Fruit fly (Drosophila melanogaster) ovary, adult (tissue): ENCODE data around the gene CG14257.
A peak's percentile ranks its signal among the peaks of the same experiment; 100 is the strongest.

ENCODE experiments used
- CG17801 ChIP-seq: fragments of 200-800 bp; optimal IDR thresholded peaks from 2 replicates; lab custom pipeline; 2019; ENCODE audit warnings: missing biosample characterization, mild to moderate bottlenecking, missing genetic modification characterization, moderate library complexity; ENCODE audit not compliant: partially characterized antibody

Gene CG14257

DNA sequence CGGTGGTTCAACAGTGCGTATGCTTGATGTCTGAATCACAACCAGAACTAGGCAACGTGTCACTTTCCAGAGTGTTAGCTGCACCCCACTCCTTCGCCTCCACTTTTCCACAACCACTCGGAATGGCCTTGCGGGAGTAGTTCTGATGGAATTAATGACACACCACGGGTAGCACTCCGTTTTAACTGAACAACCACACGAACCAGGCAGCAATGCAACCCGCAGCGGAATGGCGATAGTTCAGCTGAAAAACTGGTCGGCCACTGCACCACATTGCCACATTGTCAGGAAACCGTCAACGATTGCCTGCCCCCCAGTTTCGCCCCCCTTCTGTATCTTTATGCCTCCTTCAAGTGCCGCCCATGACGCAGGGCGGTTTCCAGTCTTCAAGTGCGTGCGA is 11.9 kb downstream of the CG14257 start, which contains the start of gene Cpr97Ea:
TSS of gene Cpr97Ea (minus strand) at position 230 of the 400 bp plus-strand sequence.
- no peak for TF ChIP-seq CG17801

DNA sequence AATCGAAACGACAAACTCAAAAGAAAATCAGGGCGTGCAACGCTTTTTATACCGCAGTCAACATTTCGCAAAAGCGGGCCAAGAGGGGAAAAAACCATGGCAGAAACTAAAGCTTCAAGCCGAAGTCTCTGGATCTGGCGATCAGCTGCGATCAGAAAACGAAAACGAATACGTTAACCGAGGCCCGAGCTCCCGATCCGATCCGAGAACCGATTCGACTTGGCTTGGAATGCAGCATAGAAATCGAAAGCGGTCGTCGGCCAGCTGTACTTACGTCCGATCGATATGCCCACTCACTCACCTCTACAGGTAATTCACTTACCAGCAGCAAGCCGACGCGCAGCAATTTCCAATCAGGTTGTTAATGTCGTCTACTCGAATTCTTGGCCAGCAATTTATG is 15.4 kb downstream of the CG14257 start, which contains the start of gene Cpr97Eb:
TSS of gene Cpr97Eb (minus strand) at position 25 of the 400 bp plus-strand sequence.
- no peak for TF ChIP-seq CG17801

DNA sequence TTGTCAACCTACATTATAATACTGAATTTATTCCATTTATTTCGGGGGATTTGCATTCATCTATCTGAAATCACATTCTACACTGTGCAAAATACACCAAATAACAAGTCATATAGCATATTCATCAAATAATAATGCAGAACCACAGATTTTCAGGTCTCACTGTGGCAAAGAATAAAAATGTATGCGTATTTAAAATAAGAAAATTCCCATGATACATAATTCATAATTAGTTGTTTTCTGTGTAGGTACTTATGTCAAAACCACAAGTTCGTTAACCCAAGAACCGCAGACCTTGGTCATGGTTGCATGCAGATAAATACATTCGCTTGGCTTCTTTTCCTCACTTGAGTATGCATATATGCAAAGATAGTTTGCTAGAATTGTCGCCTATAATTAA is 16.6 kb downstream of the CG14257 start:
- no peak for TF ChIP-seq CG17801

DNA sequence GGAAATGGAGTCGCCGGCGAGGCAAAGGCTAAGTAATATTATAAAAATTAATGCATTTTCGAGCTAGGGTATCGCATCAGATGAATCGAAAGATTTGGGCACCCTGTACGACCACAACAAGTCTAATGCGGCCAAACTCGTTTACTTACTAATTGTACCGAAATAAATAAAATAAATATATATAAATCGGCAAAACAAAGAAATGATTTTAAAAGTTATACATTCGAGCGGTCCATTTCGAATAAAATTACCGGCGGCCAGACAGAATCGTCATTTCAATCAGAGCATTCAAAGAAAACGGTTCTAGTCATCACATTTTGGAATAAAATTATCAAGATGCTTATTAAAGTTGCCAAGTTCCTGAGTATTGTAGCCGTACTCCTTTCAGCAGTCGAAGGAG is 17.2 kb downstream of the CG14257 start, which contains the start of gene CG14258:
TSS of gene CG14258 (plus strand) at position 301 of the 400 bp plus-strand sequence.
- no peak for TF ChIP-seq CG17801

DNA sequence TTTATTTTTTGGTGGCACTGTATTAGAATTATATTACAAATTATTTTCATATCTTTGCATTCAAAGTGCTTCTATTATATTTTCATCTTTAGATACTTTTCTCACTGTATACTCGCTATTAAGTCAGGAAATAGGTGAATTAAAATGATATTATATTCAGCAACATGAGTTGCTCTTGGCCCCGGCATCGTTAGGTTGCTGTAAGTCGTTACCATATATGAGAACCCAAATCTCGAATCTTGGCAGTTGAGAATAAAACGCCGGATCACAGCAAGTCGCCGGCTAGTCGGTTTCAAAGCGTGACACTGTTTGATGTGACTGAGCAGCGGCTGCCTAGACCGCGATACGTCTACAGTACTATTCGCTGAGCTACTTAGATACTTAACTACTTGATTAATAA is 18.6 kb downstream of the CG14257 start, which contains the start of gene CG14259:
TSS of gene CG14259 (plus strand) at position 301 of the 400 bp plus-strand sequence.
- no peak for TF ChIP-seq CG17801

DNA sequence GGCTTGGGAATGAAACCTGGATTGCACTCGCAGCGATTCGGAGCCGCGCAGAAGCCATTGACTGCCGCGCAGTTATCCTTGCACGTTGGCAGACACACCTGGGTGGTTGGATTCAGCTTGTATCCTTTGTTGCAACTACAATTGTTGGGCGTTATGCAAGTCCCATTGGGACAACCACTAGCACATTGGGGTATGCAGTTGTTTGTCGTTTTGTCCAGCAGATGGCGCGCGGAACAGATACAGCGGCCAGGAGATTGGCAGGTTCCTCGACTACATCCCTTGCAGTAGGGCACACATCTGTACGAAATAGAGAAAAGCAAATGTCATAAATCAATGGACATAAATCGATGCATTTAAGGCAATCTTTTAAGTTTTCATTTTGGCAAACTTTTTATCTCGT is 23.0 kb downstream of the CG14257 start:
- no peak for TF ChIP-seq CG17801

DNA sequence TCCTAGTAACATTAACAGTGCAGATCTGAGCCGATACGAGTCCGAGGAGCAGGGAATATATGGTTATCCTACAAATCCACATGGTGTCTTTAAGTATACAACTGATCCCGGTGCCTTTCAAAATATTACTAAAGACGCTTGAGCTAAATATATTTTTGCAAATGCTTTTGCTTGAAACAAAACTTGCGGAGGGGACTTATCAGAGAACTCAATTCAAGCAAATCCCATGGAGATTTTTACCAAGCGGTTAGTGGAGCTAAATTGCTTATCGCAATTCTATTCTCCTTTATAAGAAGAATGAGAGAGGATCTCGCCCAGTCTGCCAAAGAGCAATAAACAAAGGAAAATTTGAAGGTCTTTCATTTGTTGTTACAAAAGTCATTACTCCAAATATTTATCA is 23.9 kb downstream of the CG14257 start, which contains the start of gene eater:
TSS of gene eater (minus strand) at position 101 of the 400 bp plus-strand sequence.
- TF ChIP-seq CG17801, result no peak

DNA sequence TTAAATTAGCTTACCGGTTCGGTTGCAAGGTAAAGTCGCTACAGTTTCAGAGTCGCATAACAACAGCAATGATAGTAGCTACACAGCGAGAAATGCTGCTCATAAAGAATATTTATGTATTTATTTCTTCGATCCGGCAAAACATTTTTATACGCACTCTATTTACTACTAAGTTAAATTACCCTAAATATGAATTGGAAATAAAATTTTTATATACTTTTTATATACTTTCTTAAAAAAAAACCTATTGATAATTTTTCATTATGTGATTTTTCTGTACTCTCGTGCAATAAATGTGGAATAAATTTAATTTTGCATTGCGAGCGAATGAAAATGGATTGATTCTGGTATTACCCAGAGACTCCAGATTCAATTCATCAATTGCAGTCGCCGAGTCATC is 25.3 kb downstream of the CG14257 start, which contains the start of gene Jhbp11:
TSS of gene Jhbp11 (plus strand) at position 301 of the 400 bp plus-strand sequence.
- no peak for TF ChIP-seq CG17801

DNA sequence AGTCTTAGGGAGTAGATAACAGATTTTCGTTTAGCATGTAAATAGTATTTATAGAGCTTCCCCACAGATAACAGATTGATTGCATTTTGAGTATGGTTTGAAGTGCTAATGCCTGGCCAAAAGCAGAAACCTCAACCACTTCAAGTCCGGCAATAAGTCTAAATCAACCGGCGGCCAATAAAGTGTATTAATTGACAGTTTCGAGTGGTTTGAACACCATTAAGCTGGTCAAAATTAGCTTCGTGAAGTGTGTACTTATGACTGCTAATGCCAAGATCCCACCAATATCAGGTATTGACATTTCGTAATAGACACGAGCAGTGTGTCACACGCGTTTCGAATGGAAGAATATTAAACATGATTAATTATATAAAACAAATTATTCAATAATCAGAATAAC is 29.8 kb downstream of the CG14257 start:
- no peak for TF ChIP-seq CG17801

DNA sequence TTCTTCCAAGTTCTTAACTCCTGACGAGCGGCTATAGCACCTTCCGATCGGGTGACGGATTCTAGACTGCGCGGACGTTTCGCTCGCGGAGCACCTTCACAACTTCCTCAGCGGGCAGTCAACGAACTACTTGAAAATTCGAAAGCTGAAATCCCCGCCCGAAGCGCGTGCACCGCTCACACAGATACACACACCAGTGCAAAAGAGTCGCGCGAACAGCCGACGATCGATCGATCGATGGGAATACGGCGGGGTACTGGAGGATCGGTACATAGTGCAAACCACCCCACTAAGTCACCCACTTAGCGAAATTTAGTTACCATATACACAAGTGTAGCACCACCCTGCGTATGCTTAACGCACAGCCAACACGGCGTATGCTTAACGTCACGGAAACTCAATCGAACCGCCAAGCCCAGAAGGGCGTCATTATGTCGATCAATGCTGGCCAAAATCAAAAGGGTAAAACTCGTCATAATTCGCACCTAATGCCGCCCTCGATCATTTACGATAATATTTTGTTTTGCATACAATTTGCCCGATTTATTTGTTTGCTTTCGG is 30.5 kb downstream of the CG14257 start, which contains the start of gene CAH9:
TSS of gene CAH9 (minus strand) at position 51 of the 561 bp plus-strand sequence.
- TF ChIP-seq CG17801, result no peak

DNA sequence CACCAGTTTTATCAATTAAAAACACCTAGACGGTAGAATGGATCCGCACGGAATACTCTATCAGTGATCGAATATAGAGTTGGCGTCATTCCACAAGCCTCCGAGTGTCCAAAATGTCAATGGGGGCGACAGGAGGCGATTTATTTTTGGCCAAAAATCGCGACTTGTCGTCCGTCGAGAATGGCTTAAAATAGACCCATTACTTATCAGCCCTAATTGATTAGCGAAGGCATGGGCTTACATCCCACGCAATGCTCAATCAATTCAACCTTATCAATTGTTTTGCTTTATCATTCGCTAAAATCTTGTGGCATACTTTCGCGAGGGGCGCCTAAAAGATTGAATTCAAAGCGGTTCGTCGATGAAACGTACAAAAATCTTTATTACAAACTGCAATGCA is 32.4 kb downstream of the CG14257 start:
- no peak for TF ChIP-seq CG17801

DNA sequence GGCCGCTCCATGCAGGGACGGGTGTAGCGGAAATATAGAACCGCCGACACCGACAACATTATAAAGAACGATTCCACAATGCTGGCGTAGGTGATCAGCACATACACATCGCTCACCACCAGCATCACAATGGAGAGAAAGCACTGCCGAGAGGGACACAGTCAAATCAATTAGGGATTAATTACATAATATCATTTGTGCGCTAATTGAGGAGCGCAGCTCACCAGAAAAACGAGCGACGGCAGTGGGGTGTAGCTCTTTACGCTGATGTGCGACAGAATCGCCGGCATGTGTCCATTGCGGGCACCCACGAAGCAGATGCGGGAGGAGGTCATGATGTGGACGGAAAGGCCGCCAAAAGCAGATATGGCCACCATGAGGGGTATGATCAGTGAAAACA is 33.8 kb downstream of the CG14257 start:
- TF ChIP-seq CG17801, result no peak

DNA sequence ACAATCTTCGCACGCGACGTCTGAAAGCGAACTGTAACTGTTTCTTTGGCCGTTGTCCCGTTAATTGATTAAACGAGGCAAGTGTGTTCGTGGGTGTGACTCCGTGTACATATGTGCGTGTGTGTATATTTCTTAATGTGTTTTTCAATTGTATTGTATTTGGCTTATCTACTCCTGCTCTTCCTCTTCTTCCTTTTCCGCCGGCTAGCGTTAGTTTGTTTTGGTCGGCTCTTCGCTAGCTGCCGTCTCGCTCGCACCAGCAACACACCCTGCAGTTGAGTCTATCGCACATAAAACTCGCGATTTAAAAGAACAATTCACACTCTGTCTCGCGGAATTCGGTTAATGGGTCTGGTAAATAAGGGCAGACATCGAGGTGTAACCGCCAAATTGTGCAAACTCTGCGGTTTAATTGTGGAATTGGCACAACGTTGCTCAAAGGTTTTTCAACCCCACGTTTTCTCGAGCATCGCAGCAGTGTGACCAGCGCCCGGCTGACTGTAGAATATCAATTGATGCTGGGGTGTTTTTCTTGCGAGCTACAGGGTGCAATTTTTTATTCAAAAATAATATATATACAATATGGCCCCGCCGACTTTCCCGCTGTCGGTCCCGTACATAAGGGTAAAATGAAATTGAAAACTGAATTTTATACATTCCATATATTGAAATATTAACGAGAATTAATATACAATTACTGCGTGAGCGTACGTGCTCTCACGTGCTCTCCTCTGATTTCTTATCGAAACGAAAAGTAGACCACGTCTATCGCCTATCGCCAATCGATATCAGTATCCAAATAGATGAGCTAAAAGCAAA is 36.3 kb downstream of the CG14257 start, which contains the start of the genes gb and CG5815:
TSS of gene gb (minus strand) at position 487 of the 819 bp plus-strand sequence.
TSS of gene CG5815 (plus strand) at position 783 of the 819 bp plus-strand sequence.
- peak; percentile 93 for TF ChIP-seq CG17801

DNA sequence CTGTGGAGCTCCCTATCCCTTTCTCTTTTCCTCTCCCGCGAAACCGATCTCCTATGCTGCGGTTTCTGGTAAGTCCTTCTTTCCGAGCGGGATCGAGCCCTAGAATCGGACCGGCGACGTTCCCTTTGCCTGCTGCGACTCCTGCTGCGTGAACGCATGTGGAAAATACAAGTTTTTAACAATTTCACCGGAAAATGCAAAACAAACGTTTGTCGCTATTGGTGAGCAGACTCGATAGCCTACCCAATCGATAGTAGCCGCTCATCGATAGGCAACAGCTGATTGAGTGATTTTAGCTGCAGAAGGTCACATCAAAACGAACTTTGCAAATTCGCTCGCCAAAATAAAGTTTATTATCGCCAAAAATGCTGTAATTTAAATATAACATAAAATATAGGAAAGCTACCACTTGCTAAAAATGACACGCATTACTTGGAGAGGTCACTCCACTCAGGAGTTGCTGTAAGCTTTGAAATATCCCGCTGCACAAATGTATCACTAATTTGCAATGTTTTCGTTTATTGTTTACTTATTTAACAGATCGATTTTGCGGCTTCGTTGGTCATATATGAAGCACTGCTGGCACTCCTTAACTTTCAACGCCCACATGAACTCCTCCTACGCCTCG is 40.9 kb downstream of the CG14257 start, which contains the start of the genes CG6066 and CG5880:
TSS of gene CG6066 (minus strand) at position 243 of the 628 bp plus-strand sequence.
TSS of gene CG5880 (plus strand) at position 281 of the 628 bp plus-strand sequence.
- no peak for TF ChIP-seq CG17801

DNA sequence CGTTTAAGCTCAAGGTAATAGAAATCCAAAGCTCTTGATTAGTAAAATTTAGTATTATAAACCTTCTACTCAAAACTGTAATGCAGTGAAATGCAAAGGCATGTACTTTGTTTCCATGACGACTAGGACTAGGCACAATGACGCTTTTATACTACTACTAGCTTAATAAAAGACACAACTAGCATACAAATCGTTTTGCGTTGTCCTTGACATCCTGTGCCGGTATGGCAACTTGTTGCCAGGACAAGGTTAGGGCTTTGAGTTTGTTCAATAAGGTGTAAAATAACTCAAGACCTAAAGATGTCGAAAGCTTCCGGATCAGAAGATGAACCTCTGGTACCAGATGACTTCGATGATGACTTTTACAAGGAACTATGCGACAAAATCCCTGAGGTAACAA is 42.7 kb downstream of the CG14257 start, which contains the start of gene CG5882:
TSS of gene CG5882 (plus strand) at position 301 of the 400 bp plus-strand sequence.
- no peak for TF ChIP-seq CG17801

DNA sequence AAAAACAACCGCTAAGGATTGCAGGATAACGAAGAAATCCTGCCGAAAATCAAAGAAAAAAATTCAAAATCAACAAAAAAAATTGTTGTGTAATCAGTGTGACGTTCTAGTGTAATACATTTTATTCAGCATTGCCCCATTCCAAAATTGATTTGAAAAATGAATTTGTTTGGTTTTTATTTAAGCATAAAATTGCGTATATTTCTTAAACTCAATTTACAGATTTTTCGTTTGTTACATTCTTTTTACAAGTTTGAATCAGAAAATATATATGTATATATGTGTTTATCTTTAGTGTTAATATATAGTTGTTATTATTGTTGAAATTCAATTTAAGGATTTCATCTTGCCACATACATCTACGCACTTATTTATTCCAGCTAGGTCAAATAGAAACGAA is 48.9 kb downstream of the CG14257 start, which contains the start of gene CG6059:
TSS of gene CG6059 (minus strand) at position 101 of the 400 bp plus-strand sequence.
- TF ChIP-seq CG17801, result no peak
